Worm (Caenorhabditis elegans): Measurements from ENCODE around the gene fut-6.

The fut-6 gene

DNA sequence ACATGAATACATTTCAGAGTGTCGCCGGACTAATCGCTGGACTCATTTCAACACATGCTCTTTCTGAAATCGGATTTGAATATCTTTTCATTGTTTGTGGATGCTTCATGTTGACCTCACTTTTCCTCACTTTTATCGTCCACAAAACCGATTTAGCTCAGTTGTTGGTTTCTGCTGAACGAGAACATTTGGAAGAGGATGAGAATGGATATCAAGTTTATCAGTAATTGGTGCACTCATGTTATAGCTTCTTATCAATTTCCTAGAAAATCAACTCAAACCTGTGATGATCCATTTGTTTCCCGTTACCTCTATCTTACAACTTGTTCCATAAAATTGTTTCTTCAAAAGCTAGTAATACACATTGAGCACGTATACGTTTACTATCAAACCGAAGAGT lies 40.3 kb upstream of the fut-6 start:
- TF ChIP-seq tbx-8 (GFP tag; optimal IDR thresholded peaks at IDR 0.05) = no peak
- no peak for TF ChIP-seq M03D4.4 (tag; optimal IDR thresholded peaks at IDR 0.05)
- TF ChIP-seq nhr-28 (tag; optimal IDR thresholded peaks at IDR 0.05) = no peak
- TF ChIP-seq unc-39 (tag; optimal IDR thresholded peaks at IDR 0.05) = no peak

DNA sequence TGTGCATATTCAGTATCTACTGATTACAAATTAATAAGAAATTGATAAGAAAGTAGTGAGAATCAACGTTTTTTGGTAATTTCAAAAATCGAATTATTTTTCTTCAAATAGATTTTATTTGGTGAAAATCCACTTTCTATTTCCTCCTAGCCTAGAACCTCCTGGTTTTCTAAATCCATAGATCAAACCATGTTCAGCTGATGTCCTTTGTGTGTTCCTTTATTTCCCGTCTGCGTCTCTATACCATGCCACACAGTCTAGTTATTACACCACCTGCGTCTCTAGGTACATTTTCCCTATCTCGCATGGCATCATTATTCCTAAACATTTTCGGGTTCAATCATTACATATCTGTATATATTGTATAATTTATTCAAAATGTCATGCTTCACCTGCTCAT lies 37.4 kb upstream of the fut-6 start, which contains the start of gene F10G7.5:
F10G7.5 (plus strand) TSS at position 286 of the 400 bp plus-strand sequence.
- TF ChIP-seq cnd-1 (tag; optimal IDR thresholded peaks at IDR 0.05) = no peak
- peak; percentile 47 for TF ChIP-seq pha-4 (tag; optimal IDR thresholded peaks at IDR 0.05)

DNA sequence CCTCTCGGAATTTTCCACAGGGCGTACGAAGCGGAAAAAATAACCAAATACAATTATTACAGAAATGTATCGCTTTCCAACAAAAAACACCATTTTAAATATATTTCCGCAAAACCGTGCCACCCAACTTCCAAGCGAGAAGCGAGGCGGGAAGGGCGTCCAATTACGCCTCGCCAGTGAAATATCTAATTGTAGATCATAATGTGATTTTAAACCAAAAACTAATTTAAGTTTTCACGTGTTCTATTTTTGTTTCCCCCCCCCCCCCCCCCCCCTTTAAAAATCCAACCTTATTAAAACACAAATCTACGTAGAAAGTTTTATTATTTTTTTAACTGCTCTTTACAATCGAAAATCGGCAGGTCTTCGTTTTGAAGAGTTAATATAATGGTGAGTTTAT lies 33.7 kb upstream of the fut-6 start, which contains the start of gene F10G7.12:
F10G7.12 (plus strand) TSS at position 301 of the 400 bp plus-strand sequence.
- TF ChIP-seq ham-2 (GFP tag; optimal IDR thresholded peaks at IDR 0.05) (no peak), M03D4.4 (tag; optimal IDR thresholded peaks at IDR 0.05) (no peak), unc-39 (tag; optimal IDR thresholded peaks at IDR 0.05) (no peak), unc-120 (tag; optimal IDR thresholded peaks at IDR 0.05; ENCODE audit: poor library complexity, severe bottlenecking) (no peak), zip-8 (tag; optimal IDR thresholded peaks at IDR 0.05) (no peak), bed-3 (GFP tag; optimal IDR thresholded peaks at IDR 0.05) (no peak), ces-1 (GFP tag; optimal IDR thresholded peaks at IDR 0.05) (no peak), drap-1 (GFP tag; optimal IDR thresholded peaks at IDR 0.05) (no peak), sptf-1 (tag; optimal IDR thresholded peaks at IDR 0.05) (no peak), hlh-1 (tag; optimal IDR thresholded peaks at IDR 0.05) (no peak), nhr-76 (tag; optimal IDR thresholded peaks at IDR 0.05) (no peak), tbx-8 (GFP tag; optimal IDR thresholded peaks at IDR 0.05) (no peak)

DNA sequence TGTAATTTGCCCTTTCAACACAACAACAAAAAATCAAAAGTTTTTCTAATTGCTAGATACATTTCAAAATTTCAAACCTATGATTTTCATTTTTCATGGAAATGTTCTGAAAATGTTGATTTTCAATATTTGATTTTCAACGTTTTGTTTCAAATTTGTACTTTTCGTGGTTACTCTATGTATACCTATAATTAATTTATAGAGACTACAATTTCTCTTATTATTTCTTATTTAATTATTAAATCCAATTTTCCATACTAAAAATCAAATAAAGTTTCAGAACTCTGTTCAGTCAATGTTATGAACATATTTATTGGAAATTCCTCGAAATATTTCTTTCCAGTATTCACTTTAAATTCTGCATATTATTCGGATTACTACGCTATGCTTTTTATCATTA lies 31.2 kb upstream of the fut-6 start, which contains the start of gene sre-39:
sre-39 (plus strand) TSS at position 301 of the 400 bp plus-strand sequence.
- TF ChIP-seq hlh-1 (tag; optimal IDR thresholded peaks at IDR 0.05) (no peak), unc-120 (tag; optimal IDR thresholded peaks at IDR 0.05; ENCODE audit: poor library complexity, severe bottlenecking) (no peak), lsy-2 (tag; optimal IDR thresholded peaks at IDR 0.05) (no peak), M03D4.4 (tag; optimal IDR thresholded peaks at IDR 0.05) (no peak), bed-3 (GFP tag; optimal IDR thresholded peaks at IDR 0.05) (no peak), ceh-83 (GFP tag; optimal IDR thresholded peaks at IDR 0.05) (no peak)

DNA sequence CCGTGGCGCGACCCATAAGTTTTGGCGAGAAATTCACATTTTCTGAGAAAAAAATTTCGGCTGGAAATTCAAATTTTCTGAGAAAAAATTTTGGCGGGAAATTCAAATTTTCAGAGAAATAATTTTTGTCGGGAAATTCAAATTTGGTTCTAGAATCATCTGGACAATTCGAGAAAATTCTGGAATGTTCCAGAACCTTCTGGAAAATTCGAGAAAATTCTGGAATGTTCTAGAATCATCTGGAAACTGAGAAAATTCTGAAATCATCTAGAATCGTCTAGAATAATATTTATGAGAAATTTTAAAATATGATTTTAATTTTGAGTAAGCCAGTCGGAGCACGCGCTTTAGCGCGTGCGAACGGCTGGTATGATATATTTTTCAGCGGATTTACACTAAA lies 29.1 kb upstream of the fut-6 start:
- no peak for TF ChIP-seq drap-1 (GFP tag; optimal IDR thresholded peaks at IDR 0.05)
- TF ChIP-seq snpc-4 (tag; optimal IDR thresholded peaks at IDR 0.05) = no peak
- TF ChIP-seq unc-120 (tag; optimal IDR thresholded peaks at IDR 0.05; ENCODE audit: poor library complexity, severe bottlenecking) = no peak
- TF ChIP-seq cnd-1 (tag; optimal IDR thresholded peaks at IDR 0.05) = no peak
- TF ChIP-seq ham-2 (GFP tag; optimal IDR thresholded peaks at IDR 0.05) = no peak
- no peak for TF ChIP-seq blmp-1 (tag; optimal IDR thresholded peaks at IDR 0.05)
- no peak for TF ChIP-seq lin-13 (tag; optimal IDR thresholded peaks at IDR 0.05)
- TF ChIP-seq nhr-2 (tag; optimal IDR thresholded peaks at IDR 0.05) = no peak
- no peak for TF ChIP-seq M03D4.4 (tag; optimal IDR thresholded peaks at IDR 0.05)

DNA sequence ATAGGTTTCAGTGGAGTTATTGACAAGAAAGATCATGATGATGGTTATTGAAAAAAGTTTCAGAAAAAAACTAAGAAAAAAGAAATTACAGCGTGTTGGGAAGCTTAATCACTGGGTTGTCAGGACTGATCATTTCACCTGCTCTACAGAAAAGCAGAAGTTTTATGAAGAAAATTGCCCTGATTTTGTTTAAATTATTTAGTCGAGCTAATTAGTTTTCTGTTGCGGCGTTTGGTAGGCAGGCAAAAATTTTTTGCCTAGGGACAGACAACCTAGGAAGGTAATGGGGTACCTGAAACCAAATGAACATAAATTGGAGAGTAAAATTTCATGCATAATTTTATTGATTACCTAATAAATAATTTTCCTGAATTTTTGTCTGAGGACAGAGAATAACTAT lies 28.0 kb upstream of the fut-6 start, which contains the start of gene sre-40:
sre-40 (minus strand) TSS at position 101 of the 400 bp plus-strand sequence.
- TF ChIP-seq ztf-11 (tag; optimal IDR thresholded peaks at IDR 0.05) (no peak), bed-3 (GFP tag; optimal IDR thresholded peaks at IDR 0.05) (no peak), nhr-28 (tag; optimal IDR thresholded peaks at IDR 0.05) (no peak), lin-32 (GFP tag; optimal IDR thresholded peaks at IDR 0.05) (no peak), unc-39 (tag; optimal IDR thresholded peaks at IDR 0.05) (no peak), zip-8 (tag; optimal IDR thresholded peaks at IDR 0.05) (no peak), elt-3 (tag; optimal IDR thresholded peaks at IDR 0.05) (no peak), cnd-1 (tag; optimal IDR thresholded peaks at IDR 0.05) (no peak), hlh-1 (tag; optimal IDR thresholded peaks at IDR 0.05) (no peak), mls-2 (tag; optimal IDR thresholded peaks at IDR 0.05) (no peak), lsy-2 (tag; optimal IDR thresholded peaks at IDR 0.05) (no peak), M03D4.4 (tag; optimal IDR thresholded peaks at IDR 0.05) (no peak), nhr-76 (tag; optimal IDR thresholded peaks at IDR 0.05) (no peak)

DNA sequence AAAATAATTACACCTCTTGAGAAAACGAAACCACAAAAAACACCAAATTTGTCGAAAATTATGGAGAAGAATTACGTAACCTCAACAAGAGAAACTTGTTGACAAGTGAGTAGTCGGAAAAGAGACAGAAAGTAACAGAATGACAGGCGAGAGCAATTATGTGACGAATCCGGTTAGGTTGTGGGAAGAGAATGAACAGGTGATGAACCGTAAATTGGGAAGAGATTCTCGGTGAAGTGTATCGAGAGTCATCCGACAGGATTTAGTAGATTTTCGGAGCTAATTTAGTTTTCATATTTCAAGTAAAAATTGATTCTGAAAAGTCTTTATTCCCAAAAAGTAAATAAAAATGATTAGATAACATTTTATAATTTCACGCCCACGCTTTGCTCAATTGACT lies 25.7 kb upstream of the fut-6 start, which contains the start of gene T05A7.7:
T05A7.7 (minus strand) TSS at position 101 of the 400 bp plus-strand sequence.
- TF ChIP-seq bed-3 (GFP tag; optimal IDR thresholded peaks at IDR 0.05) (no peak), pha-4 (tag; optimal IDR thresholded peaks at IDR 0.05) (no peak), sptf-1 (tag; optimal IDR thresholded peaks at IDR 0.05) (no peak), M03D4.4 (tag; optimal IDR thresholded peaks at IDR 0.05) (no peak), unc-62 (GFP tag; optimal IDR thresholded peaks at IDR 0.05) (no peak), mls-2 (tag; optimal IDR thresholded peaks at IDR 0.05) (no peak), ceh-83 (GFP tag; optimal IDR thresholded peaks at IDR 0.05) (no peak), ham-2 (GFP tag; optimal IDR thresholded peaks at IDR 0.05) (no peak), drap-1 (GFP tag; optimal IDR thresholded peaks at IDR 0.05) (no peak), nhr-12 (tag; optimal IDR thresholded peaks at IDR 0.05) (no peak), elt-3 (tag; optimal IDR thresholded peaks at IDR 0.05) (no peak), nhr-237 (tag; optimal IDR thresholded peaks at IDR 0.05) (no peak), lin-32 (GFP tag; optimal IDR thresholded peaks at IDR 0.05) (no peak), ztf-11 (tag; optimal IDR thresholded peaks at IDR 0.05) (no peak), unc-120 (tag; optimal IDR thresholded peaks at IDR 0.05; ENCODE audit: poor library complexity, severe bottlenecking) (no peak), lin-13 (tag; optimal IDR thresholded peaks at IDR 0.05) (no peak), elt-1 (tag; optimal IDR thresholded peaks at IDR 0.05; ENCODE audit: borderline replicate concordance, insufficient read depth) (no peak), ceh-39 (tag; optimal IDR thresholded peaks at IDR 0.05) (no peak), ceh-43 (GFP tag; optimal IDR thresholded peaks at IDR 0.05) (no peak)

Data from whole organism, mixed stage, embryonic.